Worm (Caenorhabditis elegans) whole organism, late embryonic: ENCODE measurements around the gene Y39E4B.13.

Source experiments
- Y22D7AL.16 ChIP-seq: sonication (generic microtip); optimal IDR thresholded peaks from 2 replicates; lab custom pipeline; 2016; ENCODE audit warnings: missing genetic modification characterization, missing compliant biosample characterization
- ceh-34 ChIP-seq: sonication (generic microtip); optimal IDR thresholded peaks from 2 replicates; lab custom pipeline; 2016; ENCODE audit warnings: mild to moderate bottlenecking, missing genetic modification characterization, missing compliant biosample characterization
- elt-2 ChIP-seq: sonication (generic microtip); optimal IDR thresholded peaks from 2 replicates; lab custom pipeline; 2016; ENCODE audit warnings: missing genetic modification reagents, missing genetic modification characterization, missing compliant biosample characterization
- fkh-10 ChIP-seq: fragments of 150-350 bp; optimal IDR thresholded peaks from 2 replicates; lab custom pipeline; 2014; ENCODE audit warnings: missing biosample characterization, missing genetic modification reagents, missing genetic modification characterization
- lim-6 ChIP-seq: sonication (generic microtip); optimal IDR thresholded peaks from 2 replicates; lab custom pipeline; 2016; ENCODE audit warnings: missing genetic modification characterization, missing compliant biosample characterization
- nhr-11 ChIP-seq: fragments of 150-350 bp; optimal IDR thresholded peaks from 2 replicates; lab custom pipeline; 2014; ENCODE audit warnings: missing biosample characterization, missing genetic modification characterization
- nhr-232 ChIP-seq: sonication (generic microtip); optimal IDR thresholded peaks from 2 replicates; lab custom pipeline; 2016; ENCODE audit warnings: missing genetic modification characterization, missing compliant biosample characterization
- pat-9 ChIP-seq: fragments of 200-800 bp; sonication (Bioruptor generic); optimal IDR thresholded peaks from 2 replicates; lab custom pipeline; 2018; ENCODE audit warnings: mild to moderate bottlenecking, missing genetic modification characterization, moderate library complexity, missing compliant biosample characterization
- pha-4 ChIP-seq: fragments of 150-350 bp; optimal IDR thresholded peaks from 2 replicates; lab custom pipeline; 2018; ENCODE audit warnings: missing biosample characterization, missing genetic modification reagents, missing genetic modification characterization
- pros-1 ChIP-seq: fragments of 150-350 bp; optimal IDR thresholded peaks from 2 replicates; lab custom pipeline; 2014; ENCODE audit warnings: missing biosample characterization, missing genetic modification reagents, missing genetic modification characterization
- unc-86 ChIP-seq: sonication (generic microtip); optimal IDR thresholded peaks from 2 replicates; lab custom pipeline; 2016; ENCODE audit warnings: missing genetic modification characterization, missing compliant biosample characterization
- ztf-16 ChIP-seq: sonication (generic microtip); optimal IDR thresholded peaks from 2 replicates; lab custom pipeline; 2017; ENCODE audit warnings: missing genetic modification characterization, missing compliant biosample characterization

DNA sequence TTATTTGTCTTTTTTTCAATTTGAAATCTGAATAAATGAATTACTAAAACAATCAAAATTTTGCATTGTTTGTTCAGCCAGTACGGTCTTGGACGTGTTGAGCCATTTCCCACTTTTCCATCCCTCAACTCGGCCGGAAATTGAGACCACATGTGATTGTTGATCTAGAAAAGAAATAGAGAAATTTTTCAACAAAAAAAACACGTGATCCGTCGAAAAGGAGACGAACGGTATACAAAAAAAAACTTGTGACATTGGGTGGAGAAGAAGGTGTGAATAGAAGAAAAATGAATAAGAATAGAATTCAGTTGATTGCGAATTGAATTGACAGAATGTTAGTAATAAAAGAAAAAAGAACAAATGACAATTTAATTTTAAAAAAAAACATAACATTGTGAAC is 34.2 kb upstream of the Y39E4B.13 start:
- TF ChIP-seq Y22D7AL.16 (tag; lab: Kevin White, UChicago): no peak
- no peak for TF ChIP-seq pha-4 (tag; lab: Kevin White, UChicago)
- TF ChIP-seq pros-1: no peak
- no peak for TF ChIP-seq lim-6 (tag; lab: Kevin White, UChicago)
- no peak for TF ChIP-seq ceh-34 (tag; lab: Kevin White, UChicago)
- TF ChIP-seq ztf-16: no peak
- TF ChIP-seq nhr-232 (tag; lab: Kevin White, UChicago): no peak
- no peak for TF ChIP-seq pat-9 (tag; lab: Kevin White, UChicago)
- no peak for TF ChIP-seq elt-2
- TF ChIP-seq nhr-11: no peak
- no peak for TF ChIP-seq fkh-10
- no peak for TF ChIP-seq unc-86 (tag; lab: Kevin White, UChicago)
